Worm (Caenorhabditis elegans) whole organism, L3 larva: ENCODE measurements around the gene atg-10.

Experiments
- ama-1 ChIP-seq: fragments of 150-350 bp; optimal IDR thresholded peaks from 2 replicates; lab custom pipeline; 2018
- ceh-16 ChIP-seq: sonication (generic microtip); optimal IDR thresholded peaks from 2 replicates; lab custom pipeline; 2017; ENCODE audit warnings: missing biosample characterization, missing genetic modification characterization
- elt-1 ChIP-seq: fragments of 150-350 bp; optimal IDR thresholded peaks from 2 replicates; lab custom pipeline; 2014; ENCODE audit warnings: missing biosample characterization, missing genetic modification characterization
- lin-39 ChIP-seq: fragments of 150-350 bp; optimal IDR thresholded peaks from 2 replicates; lab custom pipeline; 2018; ENCODE audit warnings: missing biosample characterization, missing genetic modification reagents, missing genetic modification characterization
- nhr-237 ChIP-seq: fragments of 150-350 bp; optimal IDR thresholded peaks from 2 replicates; lab custom pipeline; 2014; ENCODE audit warnings: missing biosample characterization, missing genetic modification characterization
- nhr-28 ChIP-seq: fragments of 150-350 bp; optimal IDR thresholded peaks from 2 replicates; lab custom pipeline; 2014; ENCODE audit warnings: missing biosample characterization, missing genetic modification characterization
- snpc-4 ChIP-seq: fragments of 150-350 bp; optimal IDR thresholded peaks from 2 replicates; lab custom pipeline; 2014; ENCODE audit warnings: missing biosample characterization, missing genetic modification characterization
- unc-39 ChIP-seq: sonication (generic microtip); optimal IDR thresholded peaks from 4 replicates; lab custom pipeline; 2017; ENCODE audit warnings: missing biosample characterization, missing genetic modification characterization
- unc-62 ChIP-seq: fragments of 150-350 bp; sonication (generic microtip); optimal IDR thresholded peaks from 4 replicates; lab custom pipeline; 2014; ENCODE audit warnings: missing biosample characterization, missing genetic modification reagents, missing genetic modification characterization

- no peak for TF ChIP-seq unc-62
- TF ChIP-seq snpc-4 (tag; lab: Kevin White, UChicago) = no peak
- TF ChIP-seq ama-1 = no peak
- no peak for TF ChIP-seq nhr-237 (tag; lab: Kevin White, UChicago)
- no peak for TF ChIP-seq elt-1 (tag; lab: Kevin White, UChicago)
- no peak for TF ChIP-seq ceh-16 (tag; lab: Kevin White, UChicago)
- no peak for TF ChIP-seq lin-39 (tag; lab: Kevin White, UChicago)
- TF ChIP-seq unc-39 (tag; lab: Kevin White, UChicago) = no peak
- TF ChIP-seq nhr-28 (tag; lab: Kevin White, UChicago) = no peak
Observed at ce11 chrII:8625163-8625562, 33.8 kb upstream of the atg-10 start, which contains the start of gene sptf-2.
